Fruit fly (Drosophila melanogaster): Measurements from ENCODE around the gene Zip71B.

Gene Zip71B

dm6 chr3L:14984521-14985150 is 7.5 kb upstream of the Zip71B start, which contains the start of gene mnd (continued):
- TF ChIP-seq bsh (GFP tag; optimal IDR thresholded peaks at IDR 0.05) (peak; percentile 42 to 60), kah (GFP tag; optimal IDR thresholded peaks at IDR 0.05) (peak; percentile 25), sqz (GFP tag; optimal IDR thresholded peaks at IDR 0.05) (no peak)

dm6 chr3L:14986340-14986916 is 5.7 kb upstream of the Zip71B start:
- TF ChIP-seq Dek (tag; optimal IDR thresholded peaks at IDR 0.05) (no peak), Vsx1 (GFP tag; optimal IDR thresholded peaks at IDR 0.05) (peak; percentile 29), CG18262 (tag; optimal IDR thresholded peaks at IDR 0.05) (peak; percentile 16), CG2678 (tag; optimal IDR thresholded peaks at IDR 0.05) (peak; percentile 1), CG34422 (GFP tag; IDR thresholded peaks at IDR 0.05) (0 out of 3 replicates have a peak, but pooled peaks have one; percentile 44), Poxn (GFP tag; IDR thresholded peaks at IDR 0.05) (no peak), Ptx1 (GFP tag; IDR thresholded peaks at IDR 0.05) (no peak), CG17829 (tag; optimal IDR thresholded peaks at IDR 0.05) (peak; percentile 6), lbe (GFP tag; optimal IDR thresholded peaks at IDR 0.05) (no peak), Eip74EF (GFP tag; optimal IDR thresholded peaks at IDR 0.05) (peak in 1 of 2 experiments; percentile 46), C15 (GFP tag; IDR thresholded peaks at IDR 0.05) (no peak), org-1 (GFP tag; optimal IDR thresholded peaks at IDR 0.05) (no peak), CG11247 (GFP tag; IDR thresholded peaks at IDR 0.05) (no peak), eve (GFP tag; optimal IDR thresholded peaks at IDR 0.05) (peak in 1 of 2 experiments; percentile 26), YL-1 (GFP tag; optimal IDR thresholded peaks at IDR 0.05) (no peak), Mrtf (GFP tag; IDR thresholded peaks at IDR 0.05) (no peak), gcm (GFP tag; optimal IDR thresholded peaks at IDR 0.05) (no peak), sima (GFP tag; optimal IDR thresholded peaks at IDR 0.05) (no peak), exex (tag; optimal IDR thresholded peaks at IDR 0.05) (peak; percentile 92), sens (GFP tag) (peak; percentile 29), Awh (GFP tag; IDR thresholded peaks at IDR 0.05) (no peak), Myb (GFP tag; optimal IDR thresholded peaks at IDR 0.05) (no peak), CG16813 (GFP tag; IDR thresholded peaks at IDR 0.05; ENCODE audit: partially characterized antibody) (no peak), ems (GFP tag; optimal IDR thresholded peaks at IDR 0.05) (no peak), Meics (GFP tag; optimal IDR thresholded peaks at IDR 0.05) (no peak), CG2202 (tag; optimal IDR thresholded peaks at IDR 0.05) (no peak), sug (tag; optimal IDR thresholded peaks at IDR 0.05) (no peak), grau (tag; optimal IDR thresholded peaks at IDR 0.05) (peak; percentile 77), CG3838 (GFP tag; optimal IDR thresholded peaks at IDR 0.05) (no peak), gsb-n (tag; optimal IDR thresholded peaks at IDR 0.05) (no peak), HLH3B (GFP tag; IDR thresholded peaks at IDR 0.05) (no peak), Med (GFP tag) (peak; percentile 2), CG7839 (tag; optimal IDR thresholded peaks at IDR 0.05) (peak; percentile 11), phol (tag; optimal IDR thresholded peaks at IDR 0.05) (peak; percentile 2), CG2712 (tag; optimal IDR thresholded peaks at IDR 0.05) (peak; percentile 2), dysf (GFP tag; IDR thresholded peaks at IDR 0.05) (peak; percentile 16; the same call in 1 of the 3 replicates), ap (GFP tag; IDR thresholded peaks at IDR 0.05) (no peak), Chrac-16 (GFP tag; optimal IDR thresholded peaks at IDR 0.05) (no peak), nerfin-1 (tag; optimal IDR thresholded peaks at IDR 0.05) (no peak), CG11504 (tag; optimal IDR thresholded peaks at IDR 0.05) (peak; percentile 48), CG17912 (GFP tag; optimal IDR thresholded peaks at IDR 0.05) (no peak), Hr78 (GFP tag; optimal IDR thresholded peaks at IDR 0.05) (peak in 1 of 2 experiments; percentile 87), corto (GFP tag; optimal IDR thresholded peaks at IDR 0.05) (no peak)
